Fruit fly (Drosophila melanogaster): ENCODE measurements around the gene Eaf6.

Eaf6 gene

dm6 chr3L:5621908-5622307 is 13.8 kb upstream of the Eaf6 start (continued):
- peak in 1 of 2 experiments; percentile 5 for TF ChIP-seq Trl (optimal IDR thresholded peaks at IDR 0.05)
- TF ChIP-seq Trl (GFP tag; optimal IDR thresholded peaks at IDR 0.05), result no peak
- TF ChIP-seq pros (GFP tag; optimal IDR thresholded peaks at IDR 0.05), result peak; percentile 22
- no peak for TF ChIP-seq NfI (GFP tag; optimal IDR thresholded peaks at IDR 0.05)
- TF ChIP-seq eyg (GFP tag; optimal IDR thresholded peaks at IDR 0.05), result no peak
- peak; percentile 48; the same call in 1 of the 2 replicates for TF ChIP-seq rib (GFP tag; IDR thresholded peaks at IDR 0.05)
- no peak for TF ChIP-seq CG11398 (GFP tag; optimal IDR thresholded peaks at IDR 0.05)
- TF ChIP-seq vvl (GFP tag; IDR thresholded peaks at IDR 0.05), result peak; percentile 25; the same call in 1 of the 2 replicates

- TF ChIP-seq zen (tag; optimal IDR thresholded peaks at IDR 0.05) (peak; percentile 67), Ets65A (GFP tag) (peak; percentile 47), tll (GFP tag; optimal IDR thresholded peaks at IDR 0.05) (peak in 1 of 2 experiments; percentile 83), gcm (GFP tag; optimal IDR thresholded peaks at IDR 0.05) (no peak), lmd (GFP tag; IDR thresholded peaks at IDR 0.05) (no peak), HLH54F (GFP tag; optimal IDR thresholded peaks at IDR 0.05) (no peak), hkb (optimal IDR thresholded peaks at IDR 0.05) (no peak), hkb (GFP tag; IDR thresholded peaks at IDR 0.05) (no peak), cad (GFP tag; optimal IDR thresholded peaks at IDR 0.05) (peak; percentile 96), Dfd (GFP tag; optimal IDR thresholded peaks at IDR 0.05) (no peak)
Measured at dm6 chr3L:5621506-5621905, 13.4 kb upstream of the Eaf6 start.

dm6 chr3L:5618697-5619096 is 10.6 kb upstream of the Eaf6 start:
- TF ChIP-seq Drgx (GFP tag; IDR thresholded peaks at IDR 0.05), result no peak
- TF ChIP-seq cg (GFP tag; optimal IDR thresholded peaks at IDR 0.05), result peak; percentile 1

dm6 chr3L:5617395-5617794 is 9.3 kb upstream of the Eaf6 start:
- peak; percentile 42 for TF ChIP-seq Blimp-1 (GFP tag; optimal IDR thresholded peaks at IDR 0.05)
- TF ChIP-seq esg (GFP tag; conservative IDR thresholded peaks at IDR 0.05), result no peak

- TF ChIP-seq CG15479 (GFP tag; optimal IDR thresholded peaks at IDR 0.05), result peak; percentile 17
- peak; percentile 75 for TF ChIP-seq Deaf1 (tag; optimal IDR thresholded peaks at IDR 0.05)
- TF ChIP-seq CkIIα-i1 (GFP tag; IDR thresholded peaks at IDR 0.05), result no peak
- peak; percentile 82 for TF ChIP-seq CG17385 (GFP tag; optimal IDR thresholded peaks at IDR 0.05)
- peak in 1 of 2 experiments; percentile 47 for TF ChIP-seq tll (GFP tag; optimal IDR thresholded peaks at IDR 0.05)
- TF ChIP-seq CG11247 (GFP tag; IDR thresholded peaks at IDR 0.05), result peak; percentile 55
- no peak for TF ChIP-seq Sry-β (GFP tag; optimal IDR thresholded peaks at IDR 0.05)
- peak; percentile 98 for TF ChIP-seq Blimp-1 (GFP tag; optimal IDR thresholded peaks at IDR 0.05)
- TF ChIP-seq kni (GFP tag; optimal IDR thresholded peaks at IDR 0.05), result peak; percentile 29
Measured at dm6 chr3L:5616472-5616871, 8.4 kb upstream of the Eaf6 start.

- TF ChIP-seq Hmr (GFP tag; optimal IDR thresholded peaks at IDR 0.05) (no peak), shn (GFP tag; optimal IDR thresholded peaks at IDR 0.05) (no peak), CG15601 (tag; optimal IDR thresholded peaks at IDR 0.05) (no peak), CG11560 (tag; IDR thresholded peaks at IDR 0.05) (0 out of 3 replicates have a peak, but pooled peaks have one; percentile 27)
Measured at dm6 chr3L:5615744-5616143, 7.6 kb upstream of the Eaf6 start.
